Fruit fly (Drosophila melanogaster) S2 (cell line): ENCODE data around the gene Tmhs.

ENCODE experiments used
- CG8478 ChIP-seq: fragments of >200 bp; optimal IDR thresholded peaks from 2 replicates; lab custom pipeline; 2018
- CTCF ChIP-seq, 2 experiments: fragments of >200 bp; optimal IDR thresholded peaks; 2 replicates each; lab custom pipeline; 2018

DNA sequence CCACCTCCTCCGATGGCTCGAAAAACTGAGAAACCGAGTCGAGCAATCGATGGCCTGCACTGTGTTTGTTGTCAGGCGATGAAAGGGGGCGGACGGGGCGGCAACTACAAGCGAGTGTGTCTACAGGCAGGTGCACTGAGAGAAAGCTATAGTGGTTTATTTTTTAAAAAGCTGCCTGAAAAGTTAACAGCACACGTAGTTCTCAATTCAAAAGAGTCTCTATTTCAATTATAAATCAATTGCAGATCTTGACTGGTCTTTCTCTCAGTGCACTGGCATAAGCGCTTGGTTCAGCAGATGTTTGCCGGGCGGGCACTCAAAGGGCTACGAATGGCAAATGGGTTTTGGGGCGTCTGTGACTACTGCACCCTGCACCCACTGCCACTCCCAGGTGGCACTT is 4.8 kb upstream of the Tmhs start:
- TF ChIP-seq CG8478 (no peak), CTCF (optimal IDR thresholded peaks at IDR 0.05; lab: Kevin White, UChicago) (no peak)
